Worm (Caenorhabditis elegans): ENCODE data around the gene C50E3.6.

C50E3.6 gene

ce11 chrV:7590454-7590853 is at the start of gene C50E3.6:
TSS of gene C50E3.6 (minus strand) at chrV:7590554.
- TF ChIP-seq nhr-232 (tag; optimal IDR thresholded peaks at IDR 0.05) (no peak), che-1 (tag; optimal IDR thresholded peaks at IDR 0.05) (no peak), nhr-11 (tag; optimal IDR thresholded peaks at IDR 0.05) (no peak), gmeb-2 (tag; optimal IDR thresholded peaks at IDR 0.05) (no peak)

- TF ChIP-seq tbx-2 (tag; optimal IDR thresholded peaks at IDR 0.05), result no peak
- TF ChIP-seq mec-3 (tag; optimal IDR thresholded peaks at IDR 0.05; ENCODE audit: borderline replicate concordance), result no peak
- no peak for TF ChIP-seq sdc-2 (tag; optimal IDR thresholded peaks at IDR 0.05)
- no peak for TF ChIP-seq pag-3 (tag; optimal IDR thresholded peaks at IDR 0.05; ENCODE audit: borderline replicate concordance)
- TF ChIP-seq pha-4 (tag; optimal IDR thresholded peaks at IDR 0.05), result no peak
- no peak for TF ChIP-seq rnt-1 (tag; optimal IDR thresholded peaks at IDR 0.05)
- TF ChIP-seq ceh-34 (tag; optimal IDR thresholded peaks at IDR 0.05), result no peak
- TF ChIP-seq unc-3 (GFP tag; conservative IDR thresholded peaks at IDR 0.05), result no peak
- no peak for TF ChIP-seq unc-3 (tag; optimal IDR thresholded peaks at IDR 0.05)
- no peak for TF ChIP-seq lim-6 (tag; optimal IDR thresholded peaks at IDR 0.05)
- no peak for TF ChIP-seq ahr-1 (tag; optimal IDR thresholded peaks at IDR 0.05)
- no peak for TF ChIP-seq T23F11.4 (GFP tag; optimal IDR thresholded peaks at IDR 0.05)
- no peak for TF ChIP-seq odd-2 (tag; optimal IDR thresholded peaks at IDR 0.05)
- no peak for TF ChIP-seq ceh-18 (tag; optimal IDR thresholded peaks at IDR 0.05)
- TF ChIP-seq pax-1 (tag; optimal IDR thresholded peaks at IDR 0.05), result no peak
- no peak for TF ChIP-seq C38D4.7 (GFP tag; optimal IDR thresholded peaks at IDR 0.05)
- no peak for TF ChIP-seq madf-2 (tag; optimal IDR thresholded peaks at IDR 0.05)
Measured at ce11 chrV:7639787-7640186, 49.4 kb upstream of the C50E3.6 start, which contains the start of gene F07C4.10. TSS of gene F07C4.10 (minus strand) at chrV:7639887.

ce11 chrV:7639356-7639755 is 49.0 kb upstream of the C50E3.6 start:
- TF ChIP-seq pha-4 (tag; optimal IDR thresholded peaks at IDR 0.05) (no peak), ceh-34 (tag; optimal IDR thresholded peaks at IDR 0.05) (no peak), lin-11 (tag; optimal IDR thresholded peaks at IDR 0.05) (no peak), ceh-45 (GFP tag; IDR thresholded peaks at IDR 0.05) (no peak), ref-2 (tag; optimal IDR thresholded peaks at IDR 0.05) (no peak), ceh-6 (GFP tag; optimal IDR thresholded peaks at IDR 0.05) (no peak)

ce11 chrV:7637801-7638200 is 47.4 kb upstream of the C50E3.6 start, which contains the start of gene clec-45:
TSS of gene clec-45 (plus strand) at chrV:7638101.
- TF ChIP-seq npax-4 (tag; optimal IDR thresholded peaks at IDR 0.05), result no peak
- no peak for TF ChIP-seq elt-4 (tag; optimal IDR thresholded peaks at IDR 0.05)
- no peak for TF ChIP-seq ceh-9 (tag; optimal IDR thresholded peaks at IDR 0.05)
- no peak for TF ChIP-seq rnt-1 (tag; optimal IDR thresholded peaks at IDR 0.05)
- no peak for TF ChIP-seq che-1 (tag; optimal IDR thresholded peaks at IDR 0.05)
- TF ChIP-seq ztf-16 (tag; optimal IDR thresholded peaks at IDR 0.05), result no peak
- no peak for TF ChIP-seq ceh-18 (tag; optimal IDR thresholded peaks at IDR 0.05)
- TF ChIP-seq unc-42 (tag; optimal IDR thresholded peaks at IDR 0.05), result no peak

- no peak for TF ChIP-seq pag-3 (tag; optimal IDR thresholded peaks at IDR 0.05; ENCODE audit: borderline replicate concordance)
Measured at ce11 chrV:7635469-7635868, 45.1 kb upstream of the C50E3.6 start, which contains the start of gene srd-29. TSS of gene srd-29 (plus strand) at chrV:7635769.

- TF ChIP-seq lim-6 (tag; optimal IDR thresholded peaks at IDR 0.05) (no peak), sdc-2 (tag; optimal IDR thresholded peaks at IDR 0.05) (no peak), npax-4 (tag; optimal IDR thresholded peaks at IDR 0.05) (no peak)
Measured at ce11 chrV:7634657-7635056, 44.3 kb upstream of the C50E3.6 start, which contains the start of gene srd-31. TSS of gene srd-31 (minus strand) at chrV:7634757.

- TF ChIP-seq ceh-45 (GFP tag; IDR thresholded peaks at IDR 0.05), result no peak
- no peak for TF ChIP-seq nfya-1 (tag; optimal IDR thresholded peaks at IDR 0.05)
- no peak for TF ChIP-seq ttx-3 (tag; optimal IDR thresholded peaks at IDR 0.05)
Measured at ce11 chrV:7631732-7632131, 41.4 kb upstream of the C50E3.6 start, which contains the start of gene srd-25. TSS of gene srd-25 (plus strand) at chrV:7632032.

Measured in whole organism, late embryonic.